Fruit fly (Drosophila melanogaster) whole organism: ENCODE results near the gene msi.

Experiments
- CG8478 ChIP-seq: fragments of >200 bp; optimal IDR thresholded peaks from 2 replicates; lab custom pipeline; 2018; ENCODE audit warnings: inconsistent platforms
- pan ChIP-seq: fragments of >200 bp; optimal IDR thresholded peaks from 2 replicates; lab custom pipeline; 2017
- usp ChIP-seq: fragments of >200 bp; optimal IDR thresholded peaks from 2 replicates; lab custom pipeline; 2017; ENCODE audit warnings: missing biosample characterization, missing genetic modification characterization, mixed read lengths

dm6 chr3R:25539132-25539531 lies 23.2 kb downstream of the msi start:
- TF ChIP-seq pan, result no peak
- TF ChIP-seq usp (GFP tag; lab: Kevin White, UChicago), result no peak
- no peak for TF ChIP-seq CG8478
